Worm (Caenorhabditis elegans): Measurements from ENCODE around the gene F29A7.3.

ce11 chrII:2797951-2798350, 44.9 kb downstream of the F29A7.3 start:
- TF ChIP-seq unc-39 (tag; optimal IDR thresholded peaks at IDR 0.05) (no peak), aly-2 (tag; optimal IDR thresholded peaks at IDR 0.05) (no peak)

Data from whole organism, L2 larva.